Fruit fly (Drosophila melanogaster) whole organism, embryonic: ENCODE measurements around the gene Ugt303B3.
A peak's percentile ranks its signal among the peaks of the same experiment; 100 is the strongest.

Experiments used
- Abd-B ChIP-seq: fragments of 200-800 bp; sonication (Bioruptor generic); optimal IDR thresholded peaks from 2 replicates; lab custom pipeline; 2018; ENCODE audit warnings: missing biosample characterization, mild to moderate bottlenecking, missing genetic modification characterization, moderate library complexity
- Asciz ChIP-seq: fragments of 200-800 bp; sonication (Bioruptor generic); optimal IDR thresholded peaks from 2 replicates; lab custom pipeline; 2017; ENCODE audit warnings: missing biosample characterization, mild to moderate bottlenecking, missing genetic modification characterization, missing genetic modification reagents
- Awh ChIP-seq: fragments of 200-800 bp; sonication (Bioruptor generic); IDR thresholded peaks from 2 replicates; pipeline ENCODE4, ENCODE4 v1.3.6; 2022; ENCODE audit warnings: missing biosample characterization, missing genetic modification characterization
- Bgb ChIP-seq: fragments of 200-800 bp; sonication (Bioruptor generic); IDR thresholded peaks from 2 replicates; pipeline ENCODE4 v1.3.6; 2022; ENCODE audit warnings: missing biosample characterization, missing genetic modification characterization; ENCODE audit not compliant: partially characterized antibody
- CG1024 ChIP-seq: fragments of 200-800 bp; sonication (Bioruptor generic); IDR thresholded peaks from 2 replicates; pipeline ENCODE4 v1.3.6; 2022; ENCODE audit warnings: missing biosample characterization, missing genetic modification characterization
- CG12104 ChIP-seq: fragments of 200-800 bp; sonication (Bioruptor generic); optimal IDR thresholded peaks from 3 replicates; lab custom pipeline; 2016; ENCODE audit warnings: missing biosample characterization, missing genetic modification characterization
- CG14441 ChIP-seq: fragments of 200-800 bp; sonication (Bioruptor generic); IDR thresholded peaks from 2 replicates; pipeline ENCODE4 v1.3.6; 2022; ENCODE audit warnings: missing biosample characterization, missing genetic modification characterization
- CG14860 ChIP-seq: fragments of 200-800 bp; sonication (Bioruptor generic); IDR thresholded peaks from 3 replicates; pipeline ENCODE4 v1.3.6; 2022; ENCODE audit warnings: missing biosample characterization, missing genetic modification characterization; ENCODE audit not compliant: partially characterized antibody
- CG15514 ChIP-seq: fragments of 200-800 bp; sonication (Bioruptor generic); optimal IDR thresholded peaks from 3 replicates; lab custom pipeline; 2017; ENCODE audit warnings: missing biosample characterization, missing genetic modification characterization, mild to moderate bottlenecking, moderate library complexity, missing genetic modification reagents
- CG16813 ChIP-seq: fragments of 200-800 bp; sonication (Bioruptor generic); IDR thresholded peaks from 3 replicates; pipeline ENCODE4 v1.3.6; 2022; ENCODE audit warnings: missing biosample characterization, missing genetic modification characterization; ENCODE audit not compliant: partially characterized antibody
- CG18764 ChIP-seq: fragments of 200-800 bp; sonication (Bioruptor generic); optimal IDR thresholded peaks from 3 replicates; lab custom pipeline; 2016; ENCODE audit warnings: missing biosample characterization, missing genetic modification characterization
- CG2712 ChIP-seq: fragments of 200-800 bp; optimal IDR thresholded peaks from 3 replicates; lab custom pipeline; 2019; ENCODE audit warnings: missing biosample characterization, mild to moderate bottlenecking, missing genetic modification characterization, moderate library complexity
- CG31365 ChIP-seq: fragments of 200-800 bp; sonication (Bioruptor generic); optimal IDR thresholded peaks from 2 replicates; lab custom pipeline; 2018; ENCODE audit warnings: missing biosample characterization, mild to moderate bottlenecking, missing genetic modification characterization
- CG31388 ChIP-seq: fragments of 200-800 bp; sonication (Bioruptor generic); optimal IDR thresholded peaks from 2 replicates; lab custom pipeline; 2016; ENCODE audit warnings: missing biosample characterization, missing genetic modification characterization
- CG3163 ChIP-seq: fragments of 200-800 bp; sonication (Bioruptor generic); optimal IDR thresholded peaks from 3 replicates; lab custom pipeline; 2016; ENCODE audit warnings: missing biosample characterization, missing genetic modification characterization
- CG32767 ChIP-seq: fragments of 200-800 bp; sonication (Bioruptor generic); IDR thresholded peaks from 2 replicates; pipeline ENCODE4 v1.3.6; 2022; ENCODE audit warnings: missing biosample characterization, missing genetic modification characterization
- CG4282 ChIP-seq: fragments of 200-800 bp; sonication (Bioruptor generic); optimal IDR thresholded peaks from 2 replicates; lab custom pipeline; 2016; ENCODE audit warnings: missing biosample characterization, missing genetic modification characterization
- CG4328 ChIP-seq: fragments of 200-800 bp; sonication (Bioruptor generic); optimal IDR thresholded peaks from 3 replicates; lab custom pipeline; 2017; ENCODE audit warnings: missing biosample characterization, missing genetic modification reagents, missing genetic modification characterization
- CG6791 ChIP-seq: fragments of 200-800 bp; sonication (Bioruptor generic); IDR thresholded peaks from 3 replicates; pipeline ENCODE4 v1.3.6; 2022; ENCODE audit warnings: missing biosample characterization, missing genetic modification characterization; ENCODE audit not compliant: partially characterized antibody
- CG7987 ChIP-seq: fragments of 200-800 bp; sonication (Bioruptor generic); optimal IDR thresholded peaks from 2 replicates; lab custom pipeline; 2018; ENCODE audit warnings: missing biosample characterization, mild to moderate bottlenecking, missing genetic modification characterization, moderate library complexity
- CG8924 ChIP-seq: fragments of 200-800 bp; optimal IDR thresholded peaks from 3 replicates; lab custom pipeline; 2019; ENCODE audit warnings: missing biosample characterization, mild to moderate bottlenecking, missing genetic modification characterization, moderate library complexity
- CTCF ChIP-seq: fragments of 200-800 bp; sonication (Bioruptor generic); optimal IDR thresholded peaks from 2 replicates; lab custom pipeline; 2017; ENCODE audit warnings: missing biosample characterization, mild to moderate bottlenecking, missing genetic modification characterization, moderate library complexity
- Dll ChIP-seq: fragments of 200-800 bp; sonication (Bioruptor generic); IDR thresholded peaks from 4 replicates; pipeline ENCODE4 v1.3.6; 2022; ENCODE audit warnings: missing biosample characterization, missing genetic modification characterization; ENCODE audit not compliant: partially characterized antibody
- Hr51 ChIP-seq, 2 experiments: fragments of 200-800 bp; sonication (Bioruptor generic); optimal IDR thresholded peaks; 2 replicates in 1 of 2; 3 replicates in 1 of 2; lab custom pipeline; 2016 to 2018; ENCODE audit warnings: missing biosample characterization in 2 of 2, missing genetic modification characterization in 2 of 2, mild to moderate bottlenecking in 1 of 2, moderate library complexity in 1 of 2
- Sry-δ ChIP-seq: fragments of 200-800 bp; sonication (Bioruptor generic); optimal IDR thresholded peaks from 2 replicates; lab custom pipeline; 2016; ENCODE audit warnings: missing biosample characterization, missing genetic modification characterization
- Trl ChIP-seq, 3 experiments: fragments of >200 bp in 2 of 3; fragments of 200-800 bp in 1 of 3; sonication (Bioruptor generic) in 1 of 3; optimal IDR thresholded peaks; 2 replicates in 1 of 3; 3 replicates in 2 of 3; lab custom pipeline; 2016 to 2017; ENCODE audit warnings: missing biosample characterization in 1 of 3, missing genetic modification characterization in 1 of 3
- ab ChIP-seq: fragments of 200-800 bp; sonication (Bioruptor generic); optimal IDR thresholded peaks from 2 replicates; lab custom pipeline; 2016; ENCODE audit warnings: missing biosample characterization, missing genetic modification characterization
- amos ChIP-seq: fragments of 200-800 bp; sonication (Bioruptor generic); IDR thresholded peaks from 2 replicates; pipeline ENCODE4 v1.3.6; 2022; ENCODE audit warnings: missing biosample characterization, missing genetic modification characterization; ENCODE audit not compliant: partially characterized antibody
- br ChIP-seq: fragments of >200 bp; optimal IDR thresholded peaks from 2 replicates; lab custom pipeline; 2017
- disco-r ChIP-seq: fragments of 200-800 bp; sonication (Bioruptor generic); optimal IDR thresholded peaks from 2 replicates; lab custom pipeline; 2016; ENCODE audit warnings: missing biosample characterization, missing genetic modification characterization
- knrl ChIP-seq: fragments of 200-800 bp; sonication (Bioruptor generic); IDR thresholded peaks from 3 replicates; pipeline ENCODE4 v1.3.6; 2022; ENCODE audit warnings: missing biosample characterization, missing genetic modification characterization; ENCODE audit not compliant: partially characterized antibody
- mld ChIP-seq: fragments of 200-800 bp; sonication (Bioruptor generic); IDR thresholded peaks from 3 replicates; pipeline ENCODE4 v1.3.6; 2022; ENCODE audit warnings: missing biosample characterization, missing genetic modification characterization; ENCODE audit not compliant: partially characterized antibody
- nau ChIP-seq: fragments of 200-800 bp; sonication (Bioruptor generic); optimal IDR thresholded peaks from 3 replicates; lab custom pipeline; 2017; ENCODE audit warnings: missing biosample characterization, mild to moderate bottlenecking, missing genetic modification characterization, missing genetic modification reagents
- oc ChIP-seq: fragments of 200-800 bp; sonication (Bioruptor generic); optimal IDR thresholded peaks from 2 replicates; lab custom pipeline; 2018; ENCODE audit warnings: missing biosample characterization, mild to moderate bottlenecking, missing genetic modification characterization, moderate library complexity
- p53 ChIP-seq: fragments of 200-800 bp; sonication (Bioruptor generic); optimal IDR thresholded peaks from 2 replicates; lab custom pipeline; 2016; ENCODE audit warnings: missing biosample characterization, missing genetic modification characterization
- schlank ChIP-seq: fragments of 200-800 bp; sonication (Bioruptor generic); optimal IDR thresholded peaks from 2 replicates; lab custom pipeline; 2018; ENCODE audit warnings: missing biosample characterization, mild to moderate bottlenecking, missing genetic modification characterization
- tll ChIP-seq, 2 experiments: fragments of 200-800 bp in 1 of 2; fragments of >200 bp in 1 of 2; sonication (Bioruptor generic) in 1 of 2; optimal IDR thresholded peaks; 2 replicates each; lab custom pipeline; 2017 to 2019; ENCODE audit warnings: missing biosample characterization in 2 of 2, missing genetic modification characterization in 2 of 2, mild to moderate bottlenecking in 1 of 2, moderate library complexity in 1 of 2
- ttk ChIP-seq: fragments of 200-800 bp; sonication (Bioruptor generic); IDR thresholded peaks from 2 replicates; pipeline ENCODE4 v2.1.2; 2022; ENCODE audit warnings: missing biosample characterization, missing genetic modification characterization
- tx ChIP-seq: fragments of 200-800 bp; sonication (Bioruptor generic); optimal IDR thresholded peaks from 2 replicates; lab custom pipeline; 2016; ENCODE audit warnings: missing biosample characterization, missing genetic modification characterization
- usp ChIP-seq: fragments of >200 bp; optimal IDR thresholded peaks from 2 replicates; lab custom pipeline; 2017; ENCODE audit warnings: missing biosample characterization, missing genetic modification characterization
- vnd ChIP-seq: fragments of 200-800 bp; sonication (Bioruptor generic); IDR thresholded peaks from 3 replicates; pipeline ENCODE4 v1.3.6; 2022; ENCODE audit warnings: missing biosample characterization, missing genetic modification characterization; ENCODE audit not compliant: partially characterized antibody

Gene Ugt303B3

DNA sequence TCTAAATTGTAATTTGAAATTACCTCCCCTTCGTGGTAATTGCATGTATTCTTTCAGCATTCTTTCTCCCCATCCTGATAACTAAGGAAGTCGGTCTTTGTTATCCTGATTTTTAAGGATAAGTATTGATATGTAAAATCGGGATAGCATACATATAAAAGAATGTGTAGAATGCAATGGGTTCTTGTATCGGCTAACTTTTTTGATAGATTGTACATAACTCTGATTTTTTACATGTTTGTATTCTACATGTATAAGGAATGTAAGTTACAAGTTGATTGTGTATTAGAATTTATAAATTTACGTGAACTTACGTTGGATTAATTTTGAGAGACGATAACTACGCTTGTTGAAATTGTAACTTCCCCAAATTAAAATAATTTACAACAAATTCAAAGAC is 12.3 kb downstream of the Ugt303B3 start (continued):
- TF ChIP-seq CG6791 (0 out of 3 replicates have a peak, but pooled peaks have one; percentile 44), vnd (GFP tag; lab: Robert Waterston, UW) (peak; percentile 45; the same call in 1 of the 3 replicates), disco-r (GFP tag; lab: Kevin White, UChicago) (no peak), schlank (tag; lab: Kevin White, UChicago) (no peak), CG31365 (no peak), Abd-B (GFP tag; lab: Kevin White, UChicago) (peak; percentile 3), tx (no peak), amos (peak; percentile 68), CG15514 (GFP tag; lab: Kevin White, UChicago) (no peak), ab (GFP tag; lab: Kevin White, UChicago) (no peak), CG4282 (no peak), Dll (GFP tag; lab: Robert Waterston, UW) (no peak), CG18764 (GFP tag; lab: Kevin White, UChicago) (no peak), Hr51 (GFP tag; optimal IDR thresholded peaks at IDR 0.05; lab: Kevin White, UChicago) (no peak), br (no peak), Bgb (GFP tag; lab: Robert Waterston, UW) (peak; percentile 78), usp (GFP tag; lab: Kevin White, UChicago) (no peak), knrl (GFP tag; lab: Robert Waterston, UW) (peak; percentile 67), p53 (GFP tag; lab: Kevin White, UChicago) (no peak), CG4328 (no peak), CG14860 (GFP tag; lab: Robert Waterston, UW) (peak; percentile 46; the same call in 1 of the 3 replicates), CG1024 (GFP tag; lab: Robert Waterston, UW) (no peak), tll (GFP tag; optimal IDR thresholded peaks at IDR 0.05; lab: Kevin White, UChicago) (no peak), Awh (GFP tag; lab: Robert Waterston, UW) (no peak), CTCF (peak; percentile 81), CG16813 (GFP tag; lab: Robert Waterston, UW) (peak; percentile 65)

DNA sequence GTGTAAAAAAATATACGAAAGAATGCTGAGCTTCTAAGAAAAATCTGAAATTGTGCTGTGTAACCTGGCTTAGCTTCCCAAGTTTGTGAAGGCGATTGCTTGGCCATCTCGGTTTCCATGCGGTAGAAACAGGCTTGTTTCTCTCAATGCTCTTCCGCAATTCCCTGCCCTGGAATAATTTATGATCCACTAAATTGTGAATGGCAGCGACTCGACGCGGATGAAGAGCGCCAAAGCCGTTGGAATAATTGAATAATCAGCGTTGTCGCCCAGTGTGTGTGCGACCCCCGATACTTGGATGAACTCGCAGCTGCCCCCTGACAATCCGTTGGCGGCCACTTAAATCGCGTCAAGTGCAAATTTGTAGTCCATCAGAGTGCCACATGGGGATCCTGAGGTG is 13.1 kb downstream of the Ugt303B3 start, which contains the start of gene CG10177:
Gene CG10177 (minus strand): TSS at position 101 of the 400 bp plus-strand sequence.
- TF ChIP-seq CG32767 (GFP tag; lab: Robert Waterston, UW) (no peak), CG2712 (tag; lab: Kevin White, UChicago) (no peak), CG14441 (GFP tag; lab: Robert Waterston, UW) (no peak), Trl (optimal IDR thresholded peaks at IDR 0.05; lab: Kevin White, UChicago) (no peak), Trl (GFP tag; optimal IDR thresholded peaks at IDR 0.05; lab: Kevin White, UChicago) (no peak), CG3163 (GFP tag; lab: Kevin White, UChicago) (no peak), Asciz (GFP tag; lab: Kevin White, UChicago) (no peak), CG7987 (GFP tag; lab: Kevin White, UChicago) (no peak), CG31388 (no peak), CG12104 (GFP tag; lab: Kevin White, UChicago) (no peak), Sry-δ (GFP tag; lab: Kevin White, UChicago) (no peak), ttk (GFP tag; lab: Robert Waterston, UW) (no peak), CG8924 (tag; lab: Kevin White, UChicago) (no peak), nau (no peak), oc (tag; lab: Kevin White, UChicago) (no peak), mld (GFP tag; lab: Robert Waterston, UW) (no peak)
